Fruit fly (Drosophila melanogaster) whole organism, wandering third instar larva: Measurements from ENCODE around the gene tai.

Experiments used
- Abd-B ChIP-seq: fragments of >200 bp; optimal IDR thresholded peaks from 2 replicates; lab custom pipeline; 2017; ENCODE audit warnings: missing biosample characterization, missing genetic modification characterization
- CG32264 ChIP-seq: fragments of 200-800 bp; sonication (Bioruptor generic); optimal IDR thresholded peaks from 2 replicates; lab custom pipeline; 2016; ENCODE audit warnings: missing biosample characterization, missing genetic modification characterization
- Hr78 ChIP-seq: fragments of >200 bp; optimal IDR thresholded peaks from 2 replicates; lab custom pipeline; 2017; ENCODE audit warnings: missing biosample characterization, missing genetic modification characterization
- Myc ChIP-seq: fragments of >200 bp; optimal IDR thresholded peaks from 2 replicates; lab custom pipeline; 2017
- br ChIP-seq: fragments of 200-800 bp; sonication (Bioruptor generic); optimal IDR thresholded peaks from 2 replicates; lab custom pipeline; 2016; ENCODE audit warnings: missing biosample characterization, missing genetic modification characterization
- dl ChIP-seq, 2 experiments: fragments of 175-275, 200-275 bp in 1 of 2; fragments of 200-275 bp in 1 of 2; sonication (Bioruptor generic); optimal IDR thresholded peaks; lab custom pipeline; 2018; ENCODE audit warnings: mild to moderate bottlenecking in 2 of 2, missing biosample characterization in 2 of 2, missing genetic modification characterization in 2 of 2, moderate library complexity in 2 of 2; ENCODE audit not compliant: partially characterized antibody in 2 of 2, insufficient read depth in 1 of 2
- ey ChIP-seq: fragments of 200-800 bp; sonication (Bioruptor generic); optimal IDR thresholded peaks from 2 replicates; lab custom pipeline; 2016; ENCODE audit warnings: missing biosample characterization, missing genetic modification characterization
- h ChIP-seq: fragments of 200-800 bp; sonication (Bioruptor generic); optimal IDR thresholded peaks from 3 replicates; lab custom pipeline; 2016; ENCODE audit warnings: missing biosample characterization, mild to moderate bottlenecking, missing genetic modification characterization
- lola ChIP-seq: fragments of >200 bp; optimal IDR thresholded peaks from 2 replicates; lab custom pipeline; 2017; ENCODE audit warnings: missing biosample characterization, missing genetic modification characterization
- usp ChIP-seq: fragments of >200 bp; optimal IDR thresholded peaks from 2 replicates; lab custom pipeline; 2017; ENCODE audit warnings: missing biosample characterization, missing genetic modification characterization
- woc ChIP-seq: sonication (Bioruptor generic); optimal IDR thresholded peaks from 2 replicates; lab custom pipeline; 2016; ENCODE audit warnings: missing biosample characterization, mild to moderate bottlenecking, missing genetic modification characterization

dm6 chr2L:9172866-9173265, 6.3 kb downstream of the tai start:
- TF ChIP-seq Hr78 (GFP tag; lab: Kevin White, UChicago) (no peak), usp (no peak), lola (no peak), br (GFP tag; lab: Kevin White, UChicago) (no peak), Myc (lab: Kevin White, UChicago) (no peak), h (GFP tag; lab: Kevin White, UChicago) (no peak), CG32264 (GFP tag; lab: Kevin White, UChicago) (no peak), woc (no peak), ey (GFP tag; lab: Kevin White, UChicago) (no peak), dl (GFP tag; optimal IDR thresholded peaks at IDR 0.05; lab: Kevin White, UChicago; ENCODE audit: insufficient read depth in 1 of 2, partially characterized antibody in 2 of 2) (no peak), Abd-B (GFP tag; lab: Kevin White, UChicago) (no peak)
